Worm (Caenorhabditis elegans): ENCODE data around the gene ggtb-1.

ggtb-1 gene

DNA sequence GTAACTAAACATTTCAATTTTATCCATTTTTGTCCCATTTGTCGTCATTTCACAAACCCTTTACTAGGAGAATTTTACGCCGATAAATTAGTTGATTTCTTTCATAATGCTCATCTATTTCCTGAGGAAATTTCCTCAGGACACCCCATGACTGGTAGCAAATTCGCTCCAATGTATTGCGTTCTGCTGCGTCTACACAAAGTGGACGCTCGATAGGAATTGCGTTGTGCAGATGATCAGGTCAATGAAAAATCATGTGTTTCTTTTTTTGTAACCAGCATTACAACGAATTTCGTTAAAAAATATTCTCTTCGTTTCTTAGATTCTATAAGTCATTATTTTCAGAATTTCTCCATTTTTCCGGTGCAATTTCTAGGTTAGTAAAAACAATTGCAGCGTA is 48.3 kb downstream of the ggtb-1 start, which contains the start of gene epg-4 (continued):
- TF ChIP-seq ekl-4 (GFP tag; IDR thresholded peaks at IDR 0.05) (0 out of 2 replicates have a peak, but pooled peaks have one; percentile 33), ceh-27 (GFP tag; optimal IDR thresholded peaks at IDR 0.05) (peak; percentile 23), madf-10 (tag; optimal IDR thresholded peaks at IDR 0.05) (no peak), ztf-22 (GFP tag; optimal IDR thresholded peaks at IDR 0.05) (no peak), tbp1 (GFP tag; optimal IDR thresholded peaks at IDR 0.05) (peak; percentile 53), Y56A3A.18 (GFP tag; IDR thresholded peaks at IDR 0.05) (no peak), hsf-1 (GFP tag; IDR thresholded peaks at IDR 0.05) (peak; percentile 54; the same call in 1 of the 2 replicates), lin-26 (GFP tag; IDR thresholded peaks at IDR 0.05) (peak; percentile 64; the same call in 1 of the 2 replicates), ztf-25 (GFP tag; IDR thresholded peaks at IDR 0.05) (no peak), ztf-3 (GFP tag; optimal IDR thresholded peaks at IDR 0.05) (no peak), snpc-3.4 (tag; optimal IDR thresholded peaks at IDR 0.05) (peak; percentile 9), mel-28 (tag; optimal IDR thresholded peaks at IDR 0.05; ENCODE audit: borderline replicate concordance) (no peak), rcor-1 (GFP tag; IDR thresholded peaks at IDR 0.05) (no peak), aptf-3 (GFP tag; IDR thresholded peaks at IDR 0.05) (0 out of 2 replicates have a peak, but pooled peaks have one; percentile 76), B0336.3 (GFP tag; IDR thresholded peaks at IDR 0.05) (peak; percentile 70), F55B11.4 (tag; optimal IDR thresholded peaks at IDR 0.05; ENCODE audit: borderline replicate concordance, insufficient read depth) (no peak), mcd-1 (GFP tag; IDR thresholded peaks at IDR 0.05) (peak; percentile 64), let-607 (tag; optimal IDR thresholded peaks at IDR 0.05) (peak in 1 of 2 experiments; percentile 49), nhr-179 (tag; optimal IDR thresholded peaks at IDR 0.05) (no peak), attf-3 (GFP tag; conservative IDR thresholded peaks at IDR 0.05) (no peak), madf-6 (GFP tag; IDR thresholded peaks at IDR 0.05) (peak; percentile 44), pbrm-1 (GFP tag; IDR thresholded peaks at IDR 0.05) (peak; percentile 43; the same call in 1 of the 2 replicates), ama-1 (optimal IDR thresholded peaks at IDR 0.05) (no peak), ama-1 (GFP tag; optimal IDR thresholded peaks at IDR 0.05) (peak; percentile 2 to 16), xnd-1 (tag; optimal IDR thresholded peaks at IDR 0.05) (no peak), F33H1.4 (GFP tag; IDR thresholded peaks at IDR 0.05) (peak; percentile 54; the same call in 1 of the 2 replicates), nhr-90 (tag; optimal IDR thresholded peaks at IDR 0.05) (peak; percentile 28), C06A6.2 (GFP tag; conservative IDR thresholded peaks at IDR 0.05) (no peak), F10E7.11 (tag; optimal IDR thresholded peaks at IDR 0.05) (no peak), somi-1 (GFP tag; optimal IDR thresholded peaks at IDR 0.05) (peak; percentile 0), D2030.7 (GFP tag; IDR thresholded peaks at IDR 0.05) (peak; percentile 27; the same call in 1 of the 2 replicates), T07F8.4 (tag; optimal IDR thresholded peaks at IDR 0.05) (no peak), sea-2 (GFP tag; IDR thresholded peaks at IDR 0.05) (no peak), hrde-1 (tag; optimal IDR thresholded peaks at IDR 0.05; ENCODE audit: borderline replicate concordance) (peak; percentile 52), die-1 (tag; optimal IDR thresholded peaks at IDR 0.05) (peak; percentile 49), F52B5.7 (tag; optimal IDR thresholded peaks at IDR 0.05) (peak; percentile 25), ztf-26 (tag; optimal IDR thresholded peaks at IDR 0.05) (no peak), nfyb-1 (GFP tag; IDR thresholded peaks at IDR 0.05) (peak; percentile 62; the same call in 1 of the 2 replicates), athp-1 (tag; optimal IDR thresholded peaks at IDR 0.05) (peak; percentile 34), Y67H2A.10 (GFP tag; conservative IDR thresholded peaks at IDR 0.05) (no peak; the same call in 1 of the 2 replicates), bed-2 (GFP tag; IDR thresholded peaks at IDR 0.05) (no peak), lin-54 (GFP tag; optimal IDR thresholded peaks at IDR 0.05) (peak; percentile 42), hmg-1.2 (GFP tag; IDR thresholded peaks at IDR 0.05) (peak; percentile 50), ztf-6 (GFP tag; IDR thresholded peaks at IDR 0.05) (no peak)
